Worm (Caenorhabditis elegans) whole organism, L4 larva: ENCODE results near the gene sqv-4.

ENCODE experiments used
- D1046.2 ChIP-seq: fragments of 200-800 bp; sonication (Bioruptor generic); IDR thresholded peaks from 2 replicates; pipeline ENCODE4 v1.3.6; 2022; ENCODE audit warnings: missing genetic modification characterization, missing compliant biosample characterization
- F37D6.2 ChIP-seq: sonication (generic microtip); optimal IDR thresholded peaks from 2 replicates; lab custom pipeline; 2016; ENCODE audit warnings: mild to moderate bottlenecking, missing genetic modification characterization, missing compliant biosample characterization
- Y48G9A.11 ChIP-seq: fragments of 200-800 bp; sonication (Bioruptor generic); IDR thresholded peaks from 2 replicates; pipeline ENCODE4 v1.3.6; 2022; ENCODE audit warnings: missing genetic modification reagents, missing genetic modification characterization, missing compliant biosample characterization
- lin-13 ChIP-seq: fragments of 150-350 bp; optimal IDR thresholded peaks from 2 replicates; lab custom pipeline; 2014; ENCODE audit warnings: missing biosample characterization, missing genetic modification reagents, missing genetic modification characterization
- mdl-1 ChIP-seq, 2 experiments: fragments of 150-350 bp in 1 of 2; sonication (generic microtip) in 1 of 2; optimal IDR thresholded peaks; 2 replicates each; lab custom pipeline; 2014 to 2017; ENCODE audit warnings: missing biosample characterization in 2 of 2, missing genetic modification characterization in 2 of 2
- nhr-237 ChIP-seq: sonication (generic microtip); optimal IDR thresholded peaks from 2 replicates; lab custom pipeline; 2017; ENCODE audit warnings: missing biosample characterization, missing genetic modification characterization
- nhr-76 ChIP-seq: fragments of 150-350 bp; optimal IDR thresholded peaks from 2 replicates; lab custom pipeline; 2014; ENCODE audit warnings: missing biosample characterization, missing genetic modification characterization
- ztf-11 ChIP-seq: fragments of 150-350 bp; optimal IDR thresholded peaks from 2 replicates; lab custom pipeline; 2014; ENCODE audit warnings: missing biosample characterization, missing genetic modification characterization

DNA sequence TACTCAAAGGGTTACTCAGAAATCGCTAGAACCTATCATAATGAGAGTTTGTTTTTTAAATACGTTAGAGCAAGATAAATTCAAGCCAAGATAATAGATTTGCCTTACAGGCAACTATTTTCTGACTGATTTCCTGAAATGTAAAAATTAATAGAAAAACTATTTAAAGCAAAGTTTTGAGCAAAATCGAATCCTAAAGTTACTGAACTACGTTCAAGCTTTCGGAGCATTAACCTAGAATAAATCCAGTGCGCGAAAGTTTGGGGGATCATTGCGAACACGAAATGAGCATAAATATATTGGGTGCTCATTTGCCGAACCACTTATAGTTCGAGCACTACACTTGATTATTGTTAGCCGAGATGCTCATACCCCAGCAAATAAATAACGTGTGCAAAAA is 10.4 kb upstream of the sqv-4 start, which contains the start of gene ceh-22:
- TF ChIP-seq F37D6.2 (tag; lab: Kevin White, UChicago), result no peak
- no peak for TF ChIP-seq lin-13 (GFP tag; lab: Kevin White, UChicago)
- no peak for TF ChIP-seq nhr-76 (tag; lab: Kevin White, UChicago)
- TF ChIP-seq mdl-1 (tag; optimal IDR thresholded peaks at IDR 0.05; lab: Kevin White, UChicago), result no peak
- no peak for TF ChIP-seq Y48G9A.11 (GFP tag; lab: Robert Waterston, UW)
- TF ChIP-seq ztf-11 (tag; lab: Kevin White, UChicago), result no peak
- no peak for TF ChIP-seq D1046.2 (GFP tag; lab: Robert Waterston, UW)
- TF ChIP-seq nhr-237 (tag; lab: Kevin White, UChicago), result no peak
